Fruit fly (Drosophila melanogaster) whole organism, adult: ENCODE data around the gene nmd.

Experiments used
- CG12768 ChIP-seq: fragments of 200-800 bp; sonication (Bioruptor generic); optimal IDR thresholded peaks from 2 replicates; lab custom pipeline; 2017; ENCODE audit warnings: missing biosample characterization, missing genetic modification characterization, mild to moderate bottlenecking, moderate library complexity, missing genetic modification reagents
- CG14711 ChIP-seq: fragments of 200-800 bp; sonication (Bioruptor generic); optimal IDR thresholded peaks from 2 replicates; lab custom pipeline; 2018; ENCODE audit warnings: missing biosample characterization, mild to moderate bottlenecking, missing genetic modification characterization, moderate library complexity
- CG33017 ChIP-seq: fragments of 200-800 bp; sonication (Bioruptor generic); optimal IDR thresholded peaks from 2 replicates; lab custom pipeline; 2018; ENCODE audit warnings: missing biosample characterization, mild to moderate bottlenecking, missing genetic modification characterization, moderate library complexity
- CG5204 ChIP-seq: fragments of 200-800 bp; sonication (Bioruptor generic); optimal IDR thresholded peaks from 2 replicates; lab custom pipeline; 2016; ENCODE audit warnings: missing biosample characterization, missing genetic modification characterization
- CG7045 ChIP-seq: fragments of 200-800 bp; sonication (Bioruptor generic); optimal IDR thresholded peaks from 2 replicates; lab custom pipeline; 2017; ENCODE audit warnings: missing biosample characterization, mild to moderate bottlenecking, missing genetic modification characterization
- Clk ChIP-seq: fragments of 200-800 bp; sonication (Bioruptor generic); optimal IDR thresholded peaks from 2 replicates; lab custom pipeline; 2017; ENCODE audit warnings: missing biosample characterization, missing genetic modification characterization
- Crg-1 ChIP-seq: fragments of 200-800 bp; sonication (Bioruptor generic); optimal IDR thresholded peaks from 2 replicates; lab custom pipeline; 2016; ENCODE audit warnings: missing biosample characterization, missing genetic modification characterization
- Hr96 ChIP-seq: fragments of 200-800 bp; sonication (Bioruptor generic); optimal IDR thresholded peaks from 2 replicates; lab custom pipeline; 2016; ENCODE audit warnings: missing biosample characterization, missing genetic modification characterization
- Mnt ChIP-seq: fragments of 200-800 bp; sonication (Bioruptor generic); optimal IDR thresholded peaks from 2 replicates; lab custom pipeline; 2016; ENCODE audit warnings: missing biosample characterization, mild to moderate bottlenecking, missing genetic modification characterization
- bab1 ChIP-seq: fragments of 200-800 bp; sonication (Bioruptor generic); optimal IDR thresholded peaks from 3 replicates; lab custom pipeline; 2019; ENCODE audit warnings: missing biosample characterization, mild to moderate bottlenecking, missing genetic modification characterization, moderate library complexity
- kay ChIP-seq: fragments of 200-800 bp; sonication (Bioruptor generic); peaks from one replicate; lab custom pipeline; 2016; ENCODE audit warnings: missing biosample characterization, missing genetic modification characterization, borderline replicate concordance
- ovo ChIP-seq: fragments of 200-800 bp; sonication (Bioruptor generic); optimal IDR thresholded peaks from 2 replicates; lab custom pipeline; 2016; ENCODE audit warnings: missing biosample characterization, missing genetic modification characterization
- pad ChIP-seq: fragments of 200-800 bp; sonication (Bioruptor generic); optimal IDR thresholded peaks from 3 replicates; lab custom pipeline; 2017; ENCODE audit warnings: missing biosample characterization, missing genetic modification characterization, mild to moderate bottlenecking, moderate library complexity, missing genetic modification reagents

DNA sequence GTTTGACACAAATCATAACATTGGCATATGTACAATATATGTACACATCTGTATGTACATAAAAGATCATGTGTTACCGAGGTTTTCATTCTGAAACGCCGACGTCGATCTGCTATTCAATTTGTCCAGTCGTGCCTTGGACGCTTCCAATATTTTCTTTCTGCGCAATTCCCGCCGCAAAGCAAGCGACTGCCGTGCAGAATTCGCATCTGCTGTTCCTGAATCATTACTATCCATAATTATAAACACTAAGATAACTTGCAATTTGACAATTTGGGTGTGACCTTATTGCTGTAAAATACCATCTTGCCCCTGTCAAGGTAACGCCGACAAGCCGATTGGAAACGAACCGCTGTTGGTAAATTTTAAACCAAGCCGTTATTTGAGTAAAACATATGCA is 8.1 kb upstream of the nmd start:
- TF ChIP-seq kay (GFP tag; lab: Kevin White, UChicago): no peak
- TF ChIP-seq Clk (GFP tag; lab: Kevin White, UChicago): no peak
- TF ChIP-seq CG5204: no peak
- TF ChIP-seq CG7045 (GFP tag; lab: Kevin White, UChicago): no peak
- TF ChIP-seq CG14711: no peak
- no peak for TF ChIP-seq pad (GFP tag; lab: Kevin White, UChicago)
- no peak for TF ChIP-seq CG33017 (tag; lab: Kevin White, UChicago)
- TF ChIP-seq Hr96: no peak
- TF ChIP-seq ovo (GFP tag; lab: Kevin White, UChicago): no peak
- TF ChIP-seq bab1 (GFP tag; lab: Kevin White, UChicago): peak; percentile 32
- no peak for TF ChIP-seq CG12768 (GFP tag; lab: Kevin White, UChicago)
- TF ChIP-seq Crg-1 (GFP tag; lab: Kevin White, UChicago): no peak
- TF ChIP-seq Mnt (GFP tag; lab: Kevin White, UChicago): peak; percentile 39
